Worm (Caenorhabditis elegans): ENCODE measurements around the gene dpy-6.

ce11 chrX:8489886-8490285, 34.4 kb upstream of the dpy-6 start:
- TF ChIP-seq tab-1 (GFP tag; IDR thresholded peaks at IDR 0.05) (no peak), cog-1 (tag; optimal IDR thresholded peaks at IDR 0.05) (no peak), klf-2 (GFP tag; conservative IDR thresholded peaks at IDR 0.05) (no peak), T22C8.4 (GFP tag; IDR thresholded peaks at IDR 0.05) (no peak), ztf-29 (GFP tag; IDR thresholded peaks at IDR 0.05) (no peak), flt-1 (GFP tag; IDR thresholded peaks at IDR 0.05) (no peak)
